Worm (Caenorhabditis elegans) whole organism, L3 larva: ENCODE data around the gene T12D8.9.

Experiments used
- R02D3.7 ChIP-seq: fragments of 150-350 bp; optimal IDR thresholded peaks from 2 replicates; lab custom pipeline; 2014; ENCODE audit warnings: missing biosample characterization, missing genetic modification characterization
- ZK546.5 ChIP-seq: sonication (generic microtip); optimal IDR thresholded peaks from 2 replicates; lab custom pipeline; 2017; ENCODE audit warnings: missing biosample characterization, missing genetic modification characterization
- aly-2 ChIP-seq: fragments of 150-350 bp; optimal IDR thresholded peaks from 2 replicates; lab custom pipeline; 2014; ENCODE audit warnings: missing biosample characterization, missing genetic modification characterization
- ama-1 ChIP-seq: fragments of 150-350 bp; optimal IDR thresholded peaks from 2 replicates; lab custom pipeline; 2018
- ceh-16 ChIP-seq: sonication (generic microtip); optimal IDR thresholded peaks from 2 replicates; lab custom pipeline; 2017; ENCODE audit warnings: missing biosample characterization, missing genetic modification characterization
- ceh-28 ChIP-seq: fragments of 150-350 bp; optimal IDR thresholded peaks from 2 replicates; lab custom pipeline; 2014; ENCODE audit warnings: missing biosample characterization, missing genetic modification reagents, missing genetic modification characterization
- ceh-82 ChIP-seq: fragments of 150-350 bp; optimal IDR thresholded peaks from 2 replicates; lab custom pipeline; 2014; ENCODE audit warnings: missing biosample characterization, missing genetic modification characterization
- ceh-9 ChIP-seq: sonication (generic microtip); optimal IDR thresholded peaks from 2 replicates; lab custom pipeline; 2018; ENCODE audit warnings: missing biosample characterization, missing genetic modification characterization
- daf-12 ChIP-seq: fragments of 150-350 bp; optimal IDR thresholded peaks from 2 replicates; lab custom pipeline; 2014; ENCODE audit warnings: missing biosample characterization, missing genetic modification reagents, missing genetic modification characterization
- egl-5 ChIP-seq: fragments of 150-350 bp; optimal IDR thresholded peaks from 2 replicates; lab custom pipeline; 2017; ENCODE audit warnings: missing biosample characterization, missing genetic modification reagents, missing genetic modification characterization, inconsistent platforms
- elt-2 ChIP-seq: sonication (generic microtip); optimal IDR thresholded peaks from 2 replicates; lab custom pipeline; 2016; ENCODE audit warnings: missing genetic modification reagents, mild to moderate bottlenecking, missing genetic modification characterization, missing compliant biosample characterization
- elt-3 ChIP-seq, 3 experiments: fragments of 150-350 bp in 1 of 3; sonication (generic microtip) in 2 of 3; optimal IDR thresholded peaks; 2 replicates in 2 of 3; 4 replicates in 1 of 3; lab custom pipeline; 2014 to 2017; ENCODE audit warnings: missing biosample characterization in 3 of 3, missing genetic modification characterization in 3 of 3
- eor-1 ChIP-seq, 2 experiments: fragments of 150-350 bp; optimal IDR thresholded peaks; 2 replicates each; lab custom pipeline; 2014 to 2018; ENCODE audit warnings: missing biosample characterization in 2 of 2, missing genetic modification characterization in 2 of 2
- fkh-10 ChIP-seq: sonication (generic microtip); optimal IDR thresholded peaks from 2 replicates; lab custom pipeline; 2017; ENCODE audit warnings: missing biosample characterization, missing genetic modification reagents, missing genetic modification characterization
- fos-1 ChIP-seq: fragments of 150-350 bp; optimal IDR thresholded peaks from 2 replicates; lab custom pipeline; 2014; ENCODE audit warnings: missing biosample characterization, missing genetic modification characterization
- hmg-11 ChIP-seq: sonication (generic microtip); optimal IDR thresholded peaks from 2 replicates; lab custom pipeline; 2016; ENCODE audit warnings: missing genetic modification characterization, missing compliant biosample characterization
- jun-1 ChIP-seq: fragments of 150-350 bp; optimal IDR thresholded peaks from 2 replicates; lab custom pipeline; 2014; ENCODE audit warnings: missing biosample characterization, missing genetic modification reagents, missing genetic modification characterization
- lin-15B ChIP-seq: fragments of 150-350 bp; optimal IDR thresholded peaks from 2 replicates; lab custom pipeline; 2014; ENCODE audit warnings: missing biosample characterization, missing genetic modification characterization
- mml-1 ChIP-seq: fragments of 150-350 bp; sonication (generic microtip); optimal IDR thresholded peaks from 3 replicates; lab custom pipeline; 2014; ENCODE audit warnings: missing biosample characterization, missing genetic modification characterization
- nfya-1 ChIP-seq: sonication (generic microtip); optimal IDR thresholded peaks from 2 replicates; lab custom pipeline; 2017; ENCODE audit warnings: missing genetic modification characterization, mild to moderate bottlenecking, missing compliant biosample characterization, antibody characterized with exemption, moderate library complexity; ENCODE audit not compliant: insufficient read depth
- nhr-11 ChIP-seq: fragments of 150-350 bp; optimal IDR thresholded peaks from 2 replicates; lab custom pipeline; 2014; ENCODE audit warnings: missing biosample characterization, missing genetic modification characterization
- nhr-237 ChIP-seq: fragments of 150-350 bp; optimal IDR thresholded peaks from 2 replicates; lab custom pipeline; 2014; ENCODE audit warnings: missing biosample characterization, missing genetic modification characterization
- nhr-25 ChIP-seq: sonication (generic microtip); optimal IDR thresholded peaks from 2 replicates; lab custom pipeline; 2017; ENCODE audit warnings: missing biosample characterization, missing genetic modification characterization
- nhr-28 ChIP-seq: fragments of 150-350 bp; optimal IDR thresholded peaks from 2 replicates; lab custom pipeline; 2014; ENCODE audit warnings: missing biosample characterization, missing genetic modification characterization
- nhr-43 ChIP-seq: sonication (generic microtip); optimal IDR thresholded peaks from 2 replicates; lab custom pipeline; 2016; ENCODE audit warnings: mild to moderate bottlenecking, missing genetic modification characterization, missing compliant biosample characterization; ENCODE audit not compliant: poor library complexity, severe bottlenecking
- nhr-76 ChIP-seq: fragments of 150-350 bp; sonication (generic microtip); optimal IDR thresholded peaks from 5 replicates; lab custom pipeline; 2014; ENCODE audit warnings: missing biosample characterization, missing genetic modification characterization
- pha-4 ChIP-seq: fragments of 150-350 bp; optimal IDR thresholded peaks from 2 replicates; lab custom pipeline; 2014; ENCODE audit warnings: missing biosample characterization, missing genetic modification reagents, missing genetic modification characterization
- pqm-1 ChIP-seq: fragments of 150-350 bp; optimal IDR thresholded peaks from 2 replicates; lab custom pipeline; 2017; ENCODE audit warnings: missing biosample characterization, missing genetic modification characterization, inconsistent platforms
- sea-2 ChIP-seq: fragments of 150-350 bp; sonication (generic microtip); optimal IDR thresholded peaks from 4 replicates; lab custom pipeline; 2014; ENCODE audit warnings: missing biosample characterization, missing genetic modification reagents, missing genetic modification characterization
- skn-1 ChIP-seq: fragments of 150-350 bp; optimal IDR thresholded peaks from 2 replicates; lab custom pipeline; 2014; ENCODE audit warnings: missing biosample characterization, missing genetic modification characterization
- snpc-4 ChIP-seq: fragments of 150-350 bp; optimal IDR thresholded peaks from 2 replicates; lab custom pipeline; 2014; ENCODE audit warnings: missing biosample characterization, missing genetic modification characterization
- unc-39 ChIP-seq: sonication (generic microtip); optimal IDR thresholded peaks from 4 replicates; lab custom pipeline; 2017; ENCODE audit warnings: missing biosample characterization, missing genetic modification characterization
- unc-62 ChIP-seq: fragments of 150-350 bp; sonication (generic microtip); optimal IDR thresholded peaks from 4 replicates; lab custom pipeline; 2014; ENCODE audit warnings: missing biosample characterization, missing genetic modification reagents, missing genetic modification characterization
- ztf-11 ChIP-seq: fragments of 150-350 bp; optimal IDR thresholded peaks from 2 replicates; lab custom pipeline; 2014; ENCODE audit warnings: missing biosample characterization, missing genetic modification characterization

The T12D8.9 gene

ce11 chrIII:13607833-13608232, 9.1 kb upstream of the T12D8.9 start, which contains the start of gene shpk-1:
Gene shpk-1 (plus strand): TSS chrIII:13608020.
- TF ChIP-seq elt-2, result peak; percentile 95
- TF ChIP-seq ztf-11 (tag; lab: Kevin White, UChicago), result no peak
- peak; percentile 17 for TF ChIP-seq pha-4 (tag; lab: Kevin White, UChicago)
- TF ChIP-seq ceh-28 (tag; lab: Kevin White, UChicago), result no peak
- TF ChIP-seq pqm-1 (tag; lab: Kevin White, UChicago), result peak; percentile 95
- no peak for TF ChIP-seq ceh-82 (tag; lab: Kevin White, UChicago)
- TF ChIP-seq jun-1 (tag; lab: Kevin White, UChicago), result peak; percentile 43

- TF ChIP-seq ama-1 (lab: Kevin White, UChicago) (peak; percentile 24), nfya-1 (tag; lab: Kevin White, UChicago) (no peak)
Observed at ce11 chrIII:13614206-13614605, 2.7 kb upstream of the T12D8.9 start.

DNA sequence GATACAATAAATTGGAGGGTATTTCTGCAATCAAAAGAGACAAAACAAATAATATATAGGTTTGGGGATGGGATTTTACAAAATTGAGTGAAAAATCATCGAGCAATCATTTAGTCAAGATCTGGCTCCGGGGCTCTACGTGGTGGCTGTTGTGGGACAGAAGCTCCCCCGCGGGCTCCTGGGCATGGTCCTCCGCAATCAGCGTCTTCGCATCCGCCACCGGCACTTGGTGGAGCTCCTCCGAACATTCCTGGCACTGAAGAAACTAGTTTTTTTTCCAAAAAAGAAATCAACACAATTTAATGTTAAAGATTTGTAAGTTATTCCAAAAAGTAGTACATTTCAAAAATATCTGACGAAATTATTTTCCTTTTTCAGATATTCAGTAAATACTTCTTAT, 2.2 kb upstream of the T12D8.9 start:
- TF ChIP-seq ceh-16 (tag; lab: Kevin White, UChicago), result no peak
- no peak for TF ChIP-seq nhr-28 (tag; lab: Kevin White, UChicago)
- no peak for TF ChIP-seq nhr-11 (tag; lab: Kevin White, UChicago)
- no peak for TF ChIP-seq eor-1 (tag; optimal IDR thresholded peaks at IDR 0.05; lab: Kevin White, UChicago)
- no peak for TF ChIP-seq nhr-25 (tag; lab: Kevin White, UChicago)
- no peak for TF ChIP-seq nhr-76 (tag; lab: Kevin White, UChicago)
- TF ChIP-seq hmg-11 (tag; lab: Kevin White, UChicago), result no peak
- TF ChIP-seq ZK546.5, result no peak

ce11 chrIII:13615530-13615929, 1.4 kb upstream of the T12D8.9 start:
- no peak for TF ChIP-seq unc-39 (tag; lab: Kevin White, UChicago)
- TF ChIP-seq ceh-28 (tag; lab: Kevin White, UChicago), result no peak
- no peak for TF ChIP-seq pha-4 (tag; lab: Kevin White, UChicago)
- TF ChIP-seq egl-5 (tag; lab: Kevin White, UChicago), result no peak
- TF ChIP-seq ztf-11 (tag; lab: Kevin White, UChicago), result no peak
- no peak for TF ChIP-seq snpc-4 (tag; lab: Kevin White, UChicago)
- no peak for TF ChIP-seq lin-15B (tag; lab: Kevin White, UChicago)
- TF ChIP-seq ama-1 (lab: Kevin White, UChicago), result no peak
- no peak for TF ChIP-seq ceh-9 (tag; lab: Kevin White, UChicago)
- no peak for TF ChIP-seq aly-2 (tag; lab: Kevin White, UChicago)
- TF ChIP-seq mml-1 (tag; lab: Kevin White, UChicago), result no peak
- TF ChIP-seq nhr-237, result no peak
- TF ChIP-seq ceh-16 (tag; lab: Kevin White, UChicago), result no peak
- TF ChIP-seq nhr-25 (tag; lab: Kevin White, UChicago), result no peak
- no peak for TF ChIP-seq jun-1 (tag; lab: Kevin White, UChicago)
- no peak for TF ChIP-seq nhr-11 (tag; lab: Kevin White, UChicago)
- TF ChIP-seq daf-12, result no peak
- TF ChIP-seq nhr-43 (tag; lab: Kevin White, UChicago), result no peak
- no peak for TF ChIP-seq R02D3.7
- TF ChIP-seq eor-1 (tag; optimal IDR thresholded peaks at IDR 0.05; lab: Kevin White, UChicago), result no peak
- TF ChIP-seq, all 47 proteins: peak for 0

ce11 chrIII:13621012-13621411, 4.1 kb downstream of the T12D8.9 start:
- TF ChIP-seq mml-1 (tag; lab: Kevin White, UChicago) (no peak), lin-15B (tag; lab: Kevin White, UChicago) (no peak), nhr-11 (tag; lab: Kevin White, UChicago) (no peak), ceh-28 (tag; lab: Kevin White, UChicago) (no peak), ztf-11 (tag; lab: Kevin White, UChicago) (no peak), fkh-10 (no peak), fos-1 (tag; lab: Kevin White, UChicago) (no peak), unc-62 (GFP tag; lab: Kevin White, UChicago) (no peak), daf-12 (no peak), aly-2 (tag; lab: Kevin White, UChicago) (no peak), eor-1 (tag; optimal IDR thresholded peaks at IDR 0.05; lab: Kevin White, UChicago) (no peak), elt-3 (tag; optimal IDR thresholded peaks at IDR 0.05; lab: Kevin White, UChicago) (no peak), sea-2 (GFP tag; lab: Kevin White, UChicago) (no peak), ama-1 (lab: Kevin White, UChicago) (no peak), ceh-9 (tag; lab: Kevin White, UChicago) (no peak), ceh-16 (tag; lab: Kevin White, UChicago) (no peak), skn-1 (no peak), nhr-76 (tag; lab: Kevin White, UChicago) (no peak), pqm-1 (tag; lab: Kevin White, UChicago) (no peak)
